Fruit fly (Drosophila melanogaster) whole organism, larva: ENCODE data around the gene CG42583.
A peak's percentile ranks its signal among the peaks of the same experiment; 100 is the strongest.
"Not testable (repeated sequence)": the region's sequence is repeated elsewhere in the genome, so short reads cannot be mapped to it uniquely, and the experiment has no call there.

Source experiments
- noc ChIP-seq: fragments of 200-800 bp; sonication (Bioruptor generic); optimal IDR thresholded peaks from 3 replicates; lab custom pipeline; 2019; ENCODE audit warnings: missing biosample characterization, mild to moderate bottlenecking, missing genetic modification characterization, moderate library complexity

Gene CG42583

dm6 chrX:20139493-20139892 lies at the start of gene CG42583:
Gene CG42583 (plus strand): TSS chrX:20139793.
- TF ChIP-seq noc (tag; lab: Kevin White, UChicago), result no peak

DNA sequence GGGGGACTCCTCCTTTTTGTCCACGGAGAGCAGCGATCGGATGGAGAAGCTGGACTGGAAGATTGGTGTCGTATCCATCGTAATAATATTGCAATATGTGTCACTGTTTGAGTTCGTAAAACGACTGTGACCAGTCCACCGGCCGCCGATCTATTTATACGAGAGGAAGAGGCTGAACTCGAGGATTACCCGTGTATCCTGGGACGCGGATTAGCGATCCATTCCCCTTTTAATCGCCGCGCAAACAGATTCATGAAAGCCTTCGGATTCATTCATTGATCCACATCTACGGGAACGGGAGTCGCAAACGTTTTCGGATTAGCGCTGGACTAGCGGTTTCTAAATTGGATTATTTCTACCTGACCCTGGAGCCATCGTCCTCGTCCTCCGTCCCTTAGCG lies 47.3 kb upstream of the CG42583 start, which contains the start of gene fd19B:
fd19B (minus strand) TSS at position 101 of the 400 bp plus-strand sequence.
- no peak for TF ChIP-seq noc (tag; lab: Kevin White, UChicago)

DNA sequence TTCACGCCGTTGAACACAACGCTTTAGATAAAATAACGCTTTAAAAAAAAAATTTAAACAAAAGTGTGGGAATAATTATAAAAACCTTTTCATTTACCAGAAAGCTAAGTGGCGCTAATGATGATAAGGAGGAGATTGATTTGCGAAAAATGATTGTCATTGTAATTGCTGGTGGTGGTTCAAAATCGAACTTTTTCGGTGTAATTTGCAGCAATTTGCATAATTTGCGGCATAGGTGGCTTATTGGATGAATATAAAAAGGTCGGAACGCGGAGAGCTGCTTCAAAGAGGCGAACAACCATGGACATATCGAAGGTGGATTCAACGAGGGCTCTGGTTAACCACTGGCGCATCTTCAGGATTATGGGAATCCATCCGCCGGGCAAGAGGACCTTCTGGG lies 45.5 kb upstream of the CG42583 start, which contains the start of gene Or19b:
Or19b (plus strand) TSS at position 301 of the 400 bp plus-strand sequence.
- TF ChIP-seq noc (tag; lab: Kevin White, UChicago), result not testable (repeated sequence)

dm6 chrX:20096374-20096773 lies 43.2 kb upstream of the CG42583 start, which contains the start of gene CG42581:
Gene CG42581 (minus strand): TSS chrX:20096474.
- not testable (repeated sequence) for TF ChIP-seq noc (tag; lab: Kevin White, UChicago)

- TF ChIP-seq noc (tag; lab: Kevin White, UChicago), result no peak
Measured at dm6 chrX:20104987-20105386, 34.6 kb upstream of the CG42583 start.

DNA sequence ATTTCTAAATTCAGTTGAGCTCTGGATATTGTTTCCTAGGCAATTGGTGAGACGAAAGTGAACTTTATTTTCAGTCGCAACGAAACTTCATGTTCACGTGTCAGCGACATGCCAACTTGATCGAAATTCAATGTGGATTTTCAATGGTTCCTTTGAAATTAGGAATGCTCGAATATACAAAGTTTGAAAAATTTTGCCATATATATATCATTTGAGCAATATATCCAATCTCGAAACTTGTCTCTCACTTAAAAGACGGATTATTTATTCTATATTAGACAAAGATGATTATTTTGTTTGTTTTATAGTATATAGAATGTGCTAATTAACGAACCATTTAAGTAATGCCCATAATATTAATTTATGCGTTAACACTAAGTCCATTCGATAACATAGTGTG lies 29.1 kb upstream of the CG42583 start, which contains the start of gene karr:
karr (minus strand) TSS at position 101 of the 400 bp plus-strand sequence.
- TF ChIP-seq noc (tag; lab: Kevin White, UChicago), result no peak

dm6 chrX:20122153-20122552 lies 17.4 kb upstream of the CG42583 start, which contains the start of gene CG34331:
Gene CG34331 (plus strand): TSS chrX:20122453.
- no peak for TF ChIP-seq noc (tag; lab: Kevin White, UChicago)

DNA sequence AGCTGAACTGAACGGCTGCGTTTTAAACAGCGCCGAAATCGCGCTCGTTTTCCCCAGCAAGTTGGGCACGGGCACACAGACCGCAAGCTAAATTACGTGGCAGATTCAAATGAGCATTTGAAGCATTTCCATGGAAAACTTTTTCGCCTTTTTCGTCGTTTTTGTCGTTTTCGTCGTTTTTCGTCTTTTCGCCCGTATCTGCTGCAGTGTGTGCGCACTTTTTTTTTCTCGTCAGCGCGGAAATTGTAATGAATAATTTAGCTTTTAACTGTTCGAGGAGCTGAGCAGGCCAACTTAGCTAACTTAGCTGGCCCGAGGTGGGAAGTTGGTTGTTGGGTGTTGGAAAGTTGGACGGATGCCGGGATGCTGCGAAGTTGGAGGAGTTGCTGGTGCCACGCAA lies 10.0 kb upstream of the CG42583 start:
- TF ChIP-seq noc (tag; lab: Kevin White, UChicago), result no peak

DNA sequence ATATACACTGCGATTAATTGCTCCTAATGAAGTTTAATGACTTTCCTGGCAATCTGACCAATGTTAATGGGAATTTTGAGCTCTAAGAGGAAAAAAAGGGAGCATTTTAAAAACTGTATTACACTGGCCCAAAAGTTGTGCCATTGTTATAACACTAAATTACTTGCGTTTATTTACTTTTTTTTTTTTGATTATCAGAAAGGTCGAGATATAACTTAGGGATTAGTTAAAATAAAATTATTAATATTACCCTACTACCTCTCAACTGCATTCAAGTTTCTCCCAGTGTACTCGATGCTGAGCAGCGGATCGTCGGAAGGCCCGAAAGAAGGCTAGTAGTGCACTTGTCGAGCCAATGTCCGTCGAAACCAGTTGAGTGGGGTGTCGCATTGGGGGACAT lies 9.1 kb upstream of the CG42583 start:
- TF ChIP-seq noc (tag; lab: Kevin White, UChicago), result no peak

- no peak for TF ChIP-seq noc (tag; lab: Kevin White, UChicago)
Measured at dm6 chrX:20133432-20133831, 6.2 kb upstream of the CG42583 start, which contains the start of gene CG15322. Gene CG15322 (plus strand): TSS chrX:20133579.

DNA sequence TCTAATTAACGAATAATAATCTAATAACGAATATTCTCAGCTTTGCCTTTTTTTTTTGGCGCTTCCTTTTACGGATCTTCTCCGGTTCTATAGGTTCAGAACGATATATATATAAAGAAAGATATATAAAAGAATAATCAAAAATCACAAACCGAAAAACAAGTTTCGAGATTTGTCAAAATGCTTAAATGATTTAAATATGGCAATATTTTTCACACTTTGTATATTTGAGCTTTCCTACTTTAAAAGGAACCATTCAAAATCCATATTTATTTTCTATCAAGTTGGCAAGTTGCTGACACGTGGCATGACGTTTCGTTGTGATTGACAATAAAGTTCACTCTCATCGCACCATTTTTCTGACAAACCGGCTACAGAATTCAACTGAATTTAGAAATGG lies 1.1 kb downstream of the CG42583 start, which contains the start of gene CG34332:
CG34332 (plus strand) TSS at position 301 of the 400 bp plus-strand sequence.
- no peak for TF ChIP-seq noc (tag; lab: Kevin White, UChicago)

dm6 chrX:20143088-20143487 lies 3.5 kb downstream of the CG42583 start, which contains the start of gene Or19a:
Gene Or19a (minus strand): TSS chrX:20143188.
- not testable (repeated sequence) for TF ChIP-seq noc (tag; lab: Kevin White, UChicago)

DNA sequence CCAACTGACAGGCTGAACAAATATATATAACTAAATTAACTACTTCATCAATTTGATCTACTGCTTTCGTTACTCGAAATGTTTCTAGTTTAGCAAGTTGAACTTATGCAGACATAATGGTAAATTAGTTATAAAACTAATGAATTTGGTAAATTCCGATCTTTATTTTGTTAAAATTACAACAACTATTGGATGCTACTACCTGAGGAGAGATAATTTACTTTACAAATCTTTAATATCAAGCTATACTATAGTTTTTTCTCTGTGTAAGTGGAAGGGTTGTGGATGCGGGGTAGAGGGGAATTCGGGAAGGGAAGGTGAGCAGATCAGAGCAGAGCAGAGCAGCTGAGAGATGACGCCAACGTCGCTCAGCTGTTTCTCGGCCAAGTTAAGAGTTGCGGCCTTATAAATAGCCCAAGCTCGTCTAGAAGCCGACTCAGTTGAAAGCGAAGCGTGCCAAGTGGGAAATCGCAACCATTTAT lies 8.1 kb downstream of the CG42583 start, which contains the start of gene aspr:
aspr (plus strand) TSS at position 432 of the 482 bp plus-strand sequence.
- no peak for TF ChIP-seq noc (tag; lab: Kevin White, UChicago)

dm6 chrX:20155947-20156346 lies 16.4 kb downstream of the CG42583 start:
- no peak for TF ChIP-seq noc (tag; lab: Kevin White, UChicago)

DNA sequence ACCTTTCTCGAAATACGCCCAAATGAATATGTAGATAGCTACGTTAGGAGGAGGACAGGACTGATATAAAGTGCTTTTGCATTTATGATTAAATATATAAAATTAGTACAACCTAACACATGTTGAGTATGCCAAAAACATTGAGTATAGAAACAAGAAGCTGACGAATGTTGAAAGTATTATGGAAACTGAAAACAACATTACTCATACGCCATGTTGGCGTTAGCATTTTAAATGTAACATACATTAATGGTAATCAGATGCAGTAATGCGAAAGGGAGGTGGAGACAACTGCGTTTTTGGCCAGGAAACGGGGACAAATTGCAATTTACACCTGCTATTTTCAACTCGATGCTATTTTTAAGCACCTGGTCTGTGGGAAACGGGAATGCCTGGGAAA lies 18.9 kb downstream of the CG42583 start:
- no peak for TF ChIP-seq noc (tag; lab: Kevin White, UChicago)

DNA sequence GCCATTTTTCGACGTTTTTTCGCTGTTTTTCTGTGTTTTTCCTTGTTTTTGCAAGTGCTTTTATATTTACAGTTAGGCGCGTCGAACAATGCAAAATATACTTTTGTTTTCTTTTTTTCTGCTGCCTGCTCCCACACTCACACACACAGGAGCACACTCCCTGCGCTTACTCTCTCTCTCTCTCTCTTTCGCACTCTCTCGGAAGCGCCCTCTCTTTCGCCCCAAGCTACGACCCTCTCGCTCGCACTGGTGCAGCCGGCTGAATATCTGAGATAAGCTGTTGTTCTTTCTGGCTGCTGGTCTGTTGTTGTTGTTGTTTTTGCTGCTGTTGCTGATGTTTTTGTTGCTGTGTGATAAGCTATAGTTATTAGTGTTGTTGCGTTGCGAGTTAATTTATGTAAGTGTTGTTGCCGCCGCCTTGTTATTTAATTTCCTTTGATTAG lies 19.4 kb downstream of the CG42583 start:
- peak; percentile 24 for TF ChIP-seq noc (tag; lab: Kevin White, UChicago)

DNA sequence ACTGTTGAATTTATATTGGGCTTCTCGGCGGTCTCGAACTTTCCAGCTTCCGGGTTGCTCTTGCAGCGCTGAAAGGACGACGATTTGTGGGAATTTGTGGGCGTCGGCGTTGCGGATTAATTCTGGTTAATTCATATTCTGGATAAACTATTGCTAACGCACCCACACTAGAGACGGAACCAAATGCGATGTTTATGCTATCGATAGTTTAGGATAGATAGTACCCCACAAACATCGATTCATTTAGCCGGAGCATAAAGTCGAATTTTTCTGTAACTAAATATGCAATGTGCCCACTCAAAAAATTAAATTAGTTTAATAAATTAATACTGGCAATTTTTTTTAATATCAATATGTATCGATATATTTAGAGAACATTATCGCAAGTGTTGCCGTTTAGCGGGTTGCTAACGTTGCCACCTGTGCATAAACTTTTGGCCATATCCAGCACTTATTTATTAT lies 20.1 kb downstream of the CG42583 start, which contains the start of gene Rab35:
Rab35 (minus strand) TSS at position 194 of the 462 bp plus-strand sequence.
- no peak for TF ChIP-seq noc (tag; lab: Kevin White, UChicago)
